Worm (Caenorhabditis elegans) whole organism, early embryonic: ENCODE results near the gene B0280.11.
A peak's percentile ranks its signal among the peaks of the same experiment; 100 is the strongest.

ENCODE experiments used
- B0310.2 ChIP-seq: sonication (generic microtip); optimal IDR thresholded peaks from 2 replicates; lab custom pipeline; 2016; ENCODE audit warnings: mild to moderate bottlenecking, missing genetic modification characterization, missing compliant biosample characterization
- F13C5.2 ChIP-seq: sonication (generic microtip); optimal IDR thresholded peaks from 2 replicates; lab custom pipeline; 2017; ENCODE audit warnings: mild to moderate bottlenecking, missing genetic modification characterization, inconsistent platforms, missing compliant biosample characterization
- aly-1 ChIP-seq: sonication (generic microtip); optimal IDR thresholded peaks from 2 replicates; lab custom pipeline; 2016; ENCODE audit warnings: missing genetic modification characterization, missing compliant biosample characterization
- ama-1 ChIP-seq: fragments of 150-350 bp; optimal IDR thresholded peaks from 2 replicates; lab custom pipeline; 2014
- ceh-13 ChIP-seq: fragments of 200-800 bp; sonication (Bioruptor generic); optimal IDR thresholded peaks from 2 replicates; lab custom pipeline; 2018; ENCODE audit warnings: mild to moderate bottlenecking, missing genetic modification characterization, missing compliant biosample characterization
- ceh-36 ChIP-seq: sonication (generic microtip); optimal IDR thresholded peaks from 2 replicates; lab custom pipeline; 2016; ENCODE audit warnings: missing genetic modification characterization, inconsistent platforms, missing compliant biosample characterization
- ets-7 ChIP-seq: sonication (generic microtip); optimal IDR thresholded peaks from 2 replicates; lab custom pipeline; 2016; ENCODE audit warnings: missing genotype, missing genetic modification characterization, missing compliant biosample characterization
- flt-1 ChIP-seq: fragments of 200-800 bp; sonication (Bioruptor generic); IDR thresholded peaks from 2 replicates; pipeline ENCODE4 v1.3.6; 2022; ENCODE audit warnings: missing genetic modification characterization, missing compliant biosample characterization
- hmbx-1 ChIP-seq: sonication (generic microtip); optimal IDR thresholded peaks from 2 replicates; lab custom pipeline; 2016; ENCODE audit warnings: mild to moderate bottlenecking, missing genetic modification characterization, missing compliant biosample characterization
- hmg-4 ChIP-seq: fragments of 200-800 bp; sonication (Bioruptor generic); optimal IDR thresholded peaks from 2 replicates; lab custom pipeline; 2018; ENCODE audit warnings: mild to moderate bottlenecking, missing genetic modification characterization, missing compliant biosample characterization
- hnd-1 ChIP-seq: sonication (generic microtip); optimal IDR thresholded peaks from 2 replicates; lab custom pipeline; 2016; ENCODE audit warnings: missing genetic modification characterization, missing compliant biosample characterization
- pes-1 ChIP-seq: fragments of 200-800 bp; sonication (Bioruptor generic); IDR thresholded peaks from 2 replicates; pipeline ENCODE4 v1.3.6; 2022; ENCODE audit warnings: missing genetic modification reagents, missing genetic modification characterization, missing compliant biosample characterization
- scrt-1 ChIP-seq: fragments of 200-800 bp; sonication (Bioruptor generic); IDR thresholded peaks from 2 replicates; pipeline ENCODE4 v1.3.6; 2022; ENCODE audit warnings: missing genetic modification characterization, missing compliant biosample characterization
- sea-1 ChIP-seq: fragments of 200-800 bp; sonication (Bioruptor generic); conservative IDR thresholded peaks from 2 replicates; pipeline ENCODE4 v1.3.6; 2022; ENCODE audit warnings: missing genetic modification characterization, missing compliant biosample characterization
- tbx-11 ChIP-seq: fragments of 200-800 bp; sonication (Bioruptor generic); IDR thresholded peaks from 2 replicates; pipeline ENCODE4 v1.3.6; 2022; ENCODE audit warnings: missing genetic modification characterization, missing compliant biosample characterization
- tbx-37 ChIP-seq: fragments of 200-800 bp; sonication (Bioruptor generic); conservative IDR thresholded peaks from 2 replicates; pipeline ENCODE4 v1.3.6; 2022; ENCODE audit warnings: missing genetic modification reagents, missing genetic modification characterization, missing compliant biosample characterization
- tra-4 ChIP-seq: sonication (generic microtip); optimal IDR thresholded peaks from 2 replicates; lab custom pipeline; 2017; ENCODE audit warnings: missing genetic modification characterization, missing compliant biosample characterization

Gene B0280.11

DNA sequence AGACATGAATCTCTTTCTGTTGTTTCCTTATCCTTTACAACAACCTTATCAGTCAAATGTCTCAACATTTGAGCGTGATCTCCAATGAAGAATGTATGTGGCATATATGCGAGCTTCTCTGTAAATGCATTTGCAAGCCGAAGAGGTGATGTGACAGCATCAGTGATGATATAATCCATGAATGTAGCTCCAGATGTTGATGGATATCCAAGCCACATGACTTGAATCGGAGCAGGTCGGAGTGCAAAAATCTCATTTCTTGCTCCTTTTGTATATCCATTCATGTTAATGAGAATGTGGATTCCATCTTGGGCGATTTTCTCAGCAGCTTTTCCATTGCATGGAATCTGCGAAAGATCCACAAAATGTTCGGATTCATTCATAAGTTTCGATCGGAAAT, 10.1 kb upstream of the B0280.11 start:
- TF ChIP-seq hnd-1 (tag; lab: Kevin White, UChicago) (no peak), B0310.2 (tag; lab: Kevin White, UChicago) (no peak), flt-1 (GFP tag; lab: Robert Waterston, UW) (no peak), ceh-36 (tag; lab: Kevin White, UChicago) (no peak), hmbx-1 (tag; lab: Kevin White, UChicago) (no peak), tbx-37 (GFP tag; lab: Robert Waterston, UW) (no peak), ceh-13 (GFP tag; lab: Kevin White, UChicago) (no peak), scrt-1 (no peak), tbx-11 (GFP tag; lab: Robert Waterston, UW) (no peak), tra-4 (no peak), F13C5.2 (tag; lab: Kevin White, UChicago) (no peak), ama-1 (lab: Kevin White, UChicago) (no peak), pes-1 (GFP tag; lab: Robert Waterston, UW) (no peak), sea-1 (GFP tag; lab: Robert Waterston, UW) (no peak)

DNA sequence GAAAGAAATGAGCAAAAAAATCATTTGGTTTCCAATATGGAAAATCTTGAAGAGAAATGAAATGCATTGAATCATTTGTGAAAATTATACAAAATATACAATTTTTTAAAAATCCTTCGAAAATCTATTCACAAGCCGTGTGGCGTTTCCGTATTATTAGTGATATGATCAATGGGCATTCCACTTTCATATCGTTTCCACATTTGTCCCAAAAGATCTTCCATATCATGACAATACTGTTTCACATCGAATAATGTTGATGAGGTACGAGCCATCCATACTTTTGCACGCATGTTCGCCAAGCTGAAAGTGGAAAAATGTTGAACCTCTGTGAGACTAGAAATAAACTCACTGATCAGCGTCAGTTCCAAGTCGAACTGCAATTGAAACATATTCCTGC, 8.3 kb upstream of the B0280.11 start:
- TF ChIP-seq aly-1 (tag; lab: Kevin White, UChicago) (no peak), ceh-13 (GFP tag; lab: Kevin White, UChicago) (no peak), sea-1 (GFP tag; lab: Robert Waterston, UW) (no peak), hnd-1 (tag; lab: Kevin White, UChicago) (no peak), scrt-1 (no peak), F13C5.2 (tag; lab: Kevin White, UChicago) (no peak), tbx-11 (GFP tag; lab: Robert Waterston, UW) (no peak), flt-1 (GFP tag; lab: Robert Waterston, UW) (no peak), hmg-4 (no peak), ceh-36 (tag; lab: Kevin White, UChicago) (no peak), B0310.2 (tag; lab: Kevin White, UChicago) (no peak), tbx-37 (GFP tag; lab: Robert Waterston, UW) (no peak), hmbx-1 (tag; lab: Kevin White, UChicago) (no peak), ets-7 (tag; lab: Kevin White, UChicago) (no peak), ama-1 (lab: Kevin White, UChicago) (no peak), pes-1 (GFP tag; lab: Robert Waterston, UW) (no peak), tra-4 (no peak)

DNA sequence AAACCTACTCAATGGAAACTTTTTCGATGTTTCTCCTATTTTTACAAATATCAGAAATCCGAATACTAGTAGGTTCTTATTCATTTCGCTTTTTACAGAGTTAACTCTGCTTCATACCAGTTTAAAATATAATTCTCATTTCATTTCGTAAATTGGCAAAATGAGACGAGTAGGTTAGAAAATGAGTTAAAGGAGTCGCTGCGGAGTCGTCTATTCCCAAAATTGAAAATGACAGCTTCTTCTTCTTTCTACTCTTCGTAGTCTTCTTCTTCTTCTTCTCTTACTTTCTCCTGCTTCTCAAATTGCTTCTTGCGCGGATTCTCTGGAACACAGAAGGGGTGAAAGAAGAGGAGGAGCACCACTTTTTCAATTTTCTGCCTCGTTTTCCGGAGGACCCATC, 6.7 kb upstream of the B0280.11 start, which contains the start of gene glr-2:
glr-2 (minus strand) TSS at position 211 of the 400 bp plus-strand sequence.
- TF ChIP-seq scrt-1 = no peak
- TF ChIP-seq pes-1 (GFP tag; lab: Robert Waterston, UW) = no peak
- TF ChIP-seq sea-1 (GFP tag; lab: Robert Waterston, UW) = no peak
- no peak for TF ChIP-seq ama-1 (lab: Kevin White, UChicago)
- no peak for TF ChIP-seq aly-1 (tag; lab: Kevin White, UChicago)
- no peak for TF ChIP-seq tbx-11 (GFP tag; lab: Robert Waterston, UW)
- no peak for TF ChIP-seq flt-1 (GFP tag; lab: Robert Waterston, UW)
- no peak for TF ChIP-seq ceh-13 (GFP tag; lab: Kevin White, UChicago)
- no peak for TF ChIP-seq F13C5.2 (tag; lab: Kevin White, UChicago)

DNA sequence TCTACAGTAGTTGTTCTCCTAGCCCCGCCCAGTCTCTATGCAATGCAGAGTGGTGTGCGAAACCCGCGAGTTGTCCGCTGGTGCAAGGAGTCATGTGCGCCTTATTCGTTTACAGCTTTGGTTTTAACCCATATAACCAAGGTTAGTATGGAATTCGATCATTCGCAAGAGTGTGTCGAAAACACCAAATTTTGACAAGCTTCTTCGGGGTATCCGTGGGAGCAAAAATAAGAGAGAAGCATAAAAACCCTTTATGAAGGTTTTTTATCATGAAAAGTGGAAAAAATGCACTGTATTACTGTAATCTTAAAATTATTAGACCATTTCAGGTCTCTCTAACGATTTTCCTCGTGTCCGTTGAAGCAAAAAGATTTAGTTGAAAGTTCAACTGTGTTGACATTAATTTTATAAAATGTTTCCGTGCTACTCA, 4.1 kb upstream of the B0280.11 start:
- peak; percentile 53; the same call in 1 of the 2 replicates for TF ChIP-seq pes-1 (GFP tag; lab: Robert Waterston, UW)
- TF ChIP-seq ceh-36 (tag; lab: Kevin White, UChicago) = no peak
- TF ChIP-seq tbx-37 (GFP tag; lab: Robert Waterston, UW) = no peak
- no peak for TF ChIP-seq hmbx-1 (tag; lab: Kevin White, UChicago)
- TF ChIP-seq B0310.2 (tag; lab: Kevin White, UChicago) = no peak
- TF ChIP-seq F13C5.2 (tag; lab: Kevin White, UChicago) = no peak
- no peak for TF ChIP-seq tbx-11 (GFP tag; lab: Robert Waterston, UW)
- TF ChIP-seq scrt-1 = no peak
- TF ChIP-seq ama-1 (lab: Kevin White, UChicago) = peak; percentile 90
- TF ChIP-seq hmg-4 = no peak
- no peak for TF ChIP-seq ets-7 (tag; lab: Kevin White, UChicago)
- no peak for TF ChIP-seq flt-1 (GFP tag; lab: Robert Waterston, UW)

DNA sequence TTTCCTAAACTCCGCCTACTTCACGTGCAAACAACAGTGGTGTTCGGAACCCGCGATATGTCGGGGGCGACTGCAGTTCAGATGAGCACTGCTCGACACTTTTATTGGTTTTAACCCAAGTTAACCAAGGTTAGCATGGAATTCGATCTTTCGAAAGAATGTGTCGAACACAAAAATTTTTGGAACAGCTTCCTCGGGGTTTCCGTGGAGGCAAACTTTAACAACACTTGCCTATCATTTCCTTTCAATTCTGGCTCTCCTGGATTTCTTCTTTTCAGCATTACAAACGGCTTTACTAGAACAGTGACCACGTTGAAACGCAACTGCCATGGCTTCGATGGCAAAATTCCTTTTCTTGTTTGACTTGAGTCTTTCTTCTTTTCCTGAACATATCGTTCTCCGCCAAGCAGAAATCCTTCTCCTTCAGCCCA, 3.2 kb upstream of the B0280.11 start:
- peak; percentile 94 for TF ChIP-seq ama-1 (lab: Kevin White, UChicago)
- no peak for TF ChIP-seq aly-1 (tag; lab: Kevin White, UChicago)
- TF ChIP-seq tra-4 = no peak
- no peak for TF ChIP-seq flt-1 (GFP tag; lab: Robert Waterston, UW)
- no peak for TF ChIP-seq F13C5.2 (tag; lab: Kevin White, UChicago)
- TF ChIP-seq ceh-36 (tag; lab: Kevin White, UChicago) = no peak
- TF ChIP-seq B0310.2 (tag; lab: Kevin White, UChicago) = no peak
- TF ChIP-seq ceh-13 (GFP tag; lab: Kevin White, UChicago) = no peak
- no peak for TF ChIP-seq tbx-11 (GFP tag; lab: Robert Waterston, UW)
- no peak for TF ChIP-seq ets-7 (tag; lab: Kevin White, UChicago)
- TF ChIP-seq hnd-1 (tag; lab: Kevin White, UChicago) = no peak
- TF ChIP-seq sea-1 (GFP tag; lab: Robert Waterston, UW) = no peak
- no peak for TF ChIP-seq pes-1 (GFP tag; lab: Robert Waterston, UW)
- TF ChIP-seq scrt-1 = no peak
- TF ChIP-seq hmg-4 = peak; percentile 8
- no peak for TF ChIP-seq tbx-37 (GFP tag; lab: Robert Waterston, UW)

DNA sequence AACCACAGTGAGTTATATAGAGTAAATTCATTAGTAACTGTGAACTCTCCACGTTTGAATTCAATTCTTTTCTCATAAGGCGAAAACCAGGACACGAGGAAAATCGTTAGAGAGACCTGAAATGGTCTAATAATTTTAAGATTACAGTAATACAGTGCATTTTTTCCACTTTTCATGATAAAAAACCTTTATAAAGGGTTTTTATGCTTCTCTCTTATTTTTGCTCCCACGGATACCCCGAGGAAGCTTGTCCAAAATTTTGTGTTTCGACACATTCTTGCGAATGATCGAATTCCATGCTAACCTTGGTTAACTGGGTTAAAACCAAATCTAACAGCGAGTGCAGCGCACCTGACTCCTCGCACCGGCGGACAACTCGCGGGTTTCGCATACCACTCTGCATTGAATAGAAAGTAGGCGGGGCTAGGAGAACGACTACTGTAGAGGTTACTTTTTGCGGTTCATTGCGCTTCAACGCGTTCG, 2.2 kb upstream of the B0280.11 start:
- TF ChIP-seq hnd-1 (tag; lab: Kevin White, UChicago) (no peak), tbx-37 (GFP tag; lab: Robert Waterston, UW) (no peak), ama-1 (lab: Kevin White, UChicago) (peak; percentile 76)

DNA sequence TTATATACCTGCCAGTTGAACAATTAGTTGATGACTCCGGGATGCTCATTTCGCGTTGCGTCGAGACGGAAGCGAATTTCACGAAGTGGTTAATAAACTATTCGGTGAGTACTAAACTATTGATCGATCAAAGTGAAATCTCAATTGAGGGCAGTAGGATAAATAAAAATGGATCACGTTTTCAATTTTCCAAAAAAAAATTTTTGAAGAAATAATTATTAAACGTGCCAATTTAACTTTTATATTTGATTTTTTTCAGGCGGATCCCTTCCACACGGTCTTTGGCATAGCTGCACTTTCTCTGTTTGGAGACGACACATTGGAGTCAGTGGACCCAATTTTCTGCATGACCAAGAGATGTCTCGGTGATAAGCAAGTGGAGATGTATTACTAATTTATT, 2.1 kb downstream of the B0280.11 start, which contains the start of gene B0280.17:
B0280.17 (minus strand) TSS at position 101 of the 400 bp plus-strand sequence.
- TF ChIP-seq flt-1 (GFP tag; lab: Robert Waterston, UW) (no peak), hmbx-1 (tag; lab: Kevin White, UChicago) (no peak)
